Worm (Caenorhabditis elegans): ENCODE results near the gene cal-1.

DNA sequence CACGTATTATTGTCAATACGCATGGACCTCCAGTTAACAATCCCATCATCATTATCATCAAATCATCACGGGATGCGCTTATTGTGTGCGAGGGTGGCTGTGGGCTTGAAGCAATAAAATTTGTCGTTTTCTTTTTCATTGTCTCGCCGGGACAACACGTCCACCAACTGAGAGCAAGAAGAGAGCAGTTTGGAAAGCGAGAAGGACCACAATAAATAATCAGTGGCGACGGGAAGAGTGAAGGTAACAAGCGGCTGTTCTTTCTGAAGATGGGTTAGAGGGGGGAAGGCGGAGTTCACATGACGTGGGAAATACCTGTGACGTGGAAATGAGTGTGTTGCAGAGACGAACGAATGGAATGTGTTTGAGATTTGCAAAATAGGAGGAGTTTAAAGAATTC, 1.7 kb upstream of the cal-1 start:
- TF ChIP-seq zag-1 (tag; optimal IDR thresholded peaks at IDR 0.05) (no peak), nhr-237 (tag; optimal IDR thresholded peaks at IDR 0.05) (no peak), nhr-77 (tag; optimal IDR thresholded peaks at IDR 0.05) (no peak), ama-1 (optimal IDR thresholded peaks at IDR 0.05) (peak; percentile 4), nhr-28 (tag; optimal IDR thresholded peaks at IDR 0.05) (no peak), elt-2 (tag; optimal IDR thresholded peaks at IDR 0.05) (no peak), R02D3.7 (tag; optimal IDR thresholded peaks at IDR 0.05) (no peak)

Measured in whole organism, L3 larva.